In genomic region chrII:7836613-7837226, ce11 we compare ENCODE assay signal across 1 worm cellular context.
TF ChIP-seq lines count a peak whose summit lies in the region.

No protein-coding gene starts in this region.

TF ChIP-seq in whole organism, L1 larva, 84 proteins besides CTCF, POLR2A, EP300 and RAD21 (continued from another document):
- no peak for TF ChIP-seq sox-4 (tag; optimal IDR thresholded peaks at IDR 0.05; lab: Kevin White, UChicago)
- peak; percentile 27 for TF ChIP-seq vab-15 (tag; optimal IDR thresholded peaks at IDR 0.05; lab: Kevin White, UChicago)
- peak; percentile 36 for TF ChIP-seq nhr-85 (tag; lab: Kevin White, UChicago)
- TF ChIP-seq lin-39 (tag; optimal IDR thresholded peaks at IDR 0.05; lab: Kevin White, UChicago): peak; percentile 88
- no peak for TF ChIP-seq zip-4 (GFP tag; optimal IDR thresholded peaks at IDR 0.05; lab: Kevin White, UChicago)
- TF ChIP-seq fos-1 (tag; optimal IDR thresholded peaks at IDR 0.05; lab: Kevin White, UChicago): no peak
- TF ChIP-seq sup-37 (GFP tag; optimal IDR thresholded peaks at IDR 0.05; lab: Kevin White, UChicago): peak; percentile 30
- TF ChIP-seq ceh-8 (GFP tag; optimal IDR thresholded peaks at IDR 0.05; lab: Kevin White, UChicago): no peak
- no peak for TF ChIP-seq mab-9 (GFP tag; IDR thresholded peaks at IDR 0.05; lab: Robert Waterston, UW)
- peak; percentile 55 for TF ChIP-seq ztf-4 (tag; optimal IDR thresholded peaks at IDR 0.05; lab: Kevin White, UChicago)
- TF ChIP-seq hlh-17 (GFP tag; optimal IDR thresholded peaks at IDR 0.05; lab: Kevin White, UChicago; ENCODE audit: borderline replicate concordance): no peak
- peak; percentile 11 for TF ChIP-seq xbp-1 (tag; optimal IDR thresholded peaks at IDR 0.05; lab: Kevin White, UChicago)
- no peak for TF ChIP-seq dsc-1 (tag; optimal IDR thresholded peaks at IDR 0.05; lab: Kevin White, UChicago)
- TF ChIP-seq ceh-82 (tag; optimal IDR thresholded peaks at IDR 0.05; lab: Kevin White, UChicago): no peak
- no peak for TF ChIP-seq egl-13 (tag; optimal IDR thresholded peaks at IDR 0.05; lab: Kevin White, UChicago)
- peak; percentile 49 for TF ChIP-seq lir-3 (tag; optimal IDR thresholded peaks at IDR 0.05; lab: Kevin White, UChicago; ENCODE audit: poor library complexity)
- no peak for TF ChIP-seq tlp-1 (tag; optimal IDR thresholded peaks at IDR 0.05; lab: Kevin White, UChicago)
- no peak for TF ChIP-seq efl-3 (GFP tag; optimal IDR thresholded peaks at IDR 0.05; lab: Kevin White, UChicago)
- TF ChIP-seq mef-2 (tag; optimal IDR thresholded peaks at IDR 0.05; lab: Kevin White, UChicago): no peak
- TF ChIP-seq zag-1 (tag; optimal IDR thresholded peaks at IDR 0.05; lab: Kevin White, UChicago): no peak
- peak; percentile 14 for TF ChIP-seq irx-1 (tag; optimal IDR thresholded peaks at IDR 0.05; lab: Kevin White, UChicago)
- no peak for TF ChIP-seq mep-1 (tag; optimal IDR thresholded peaks at IDR 0.05; lab: Kevin White, UChicago)
- no peak for TF ChIP-seq nhr-11 (tag; optimal IDR thresholded peaks at IDR 0.05; lab: Kevin White, UChicago)
- peak; percentile 89 for TF ChIP-seq rnt-1 (tag; optimal IDR thresholded peaks at IDR 0.05; lab: Kevin White, UChicago)
- no peak for TF ChIP-seq aha-1 (tag; optimal IDR thresholded peaks at IDR 0.05; lab: Kevin White, UChicago)
- TF ChIP-seq snpc-4 (tag; optimal IDR thresholded peaks at IDR 0.05; lab: Kevin White, UChicago): no peak
- TF ChIP-seq nhr-19 (GFP tag; conservative IDR thresholded peaks at IDR 0.05; lab: Robert Waterston, UW): peak; percentile 80
